Fruit fly (Drosophila melanogaster): ENCODE measurements around the gene CG33648.

CG33648 gene

dm6 chr2L:14508710-14509109 lies 15.4 kb upstream of the CG33648 start:
- TF ChIP-seq CG11504 (tag; optimal IDR thresholded peaks at IDR 0.05) (no peak), CG11398 (GFP tag; optimal IDR thresholded peaks at IDR 0.05) (no peak), CG15514 (GFP tag; optimal IDR thresholded peaks at IDR 0.05) (peak; percentile 39), CG5180 (GFP tag; optimal IDR thresholded peaks at IDR 0.05) (peak; percentile 88), schlank (tag; optimal IDR thresholded peaks at IDR 0.05) (no peak), sens (GFP tag) (peak; percentile 68), Doc2 (GFP tag; IDR thresholded peaks at IDR 0.05) (no peak), Kr (GFP tag; optimal IDR thresholded peaks at IDR 0.05) (peak; percentile 81), CG5245 (GFP tag; optimal IDR thresholded peaks at IDR 0.05) (peak; percentile 53), CG6813 (GFP tag; optimal IDR thresholded peaks at IDR 0.05) (peak; percentile 8), CG4854 (GFP tag; optimal IDR thresholded peaks at IDR 0.05) (no peak), ci (GFP tag; IDR thresholded peaks at IDR 0.05) (peak; percentile 60; the same call in 1 of the 3 replicates), oc (tag; optimal IDR thresholded peaks at IDR 0.05) (peak; percentile 60), CG17829 (tag; optimal IDR thresholded peaks at IDR 0.05) (peak; percentile 11), HLHmδ (GFP tag; optimal IDR thresholded peaks at IDR 0.05) (no peak), Deaf1 (tag; optimal IDR thresholded peaks at IDR 0.05) (peak; percentile 36), chinmo (GFP tag; IDR thresholded peaks at IDR 0.05; ENCODE audit: partially characterized antibody) (no peak), abd-A (tag; optimal IDR thresholded peaks at IDR 0.05) (peak; percentile 14), HmgZ (tag; optimal IDR thresholded peaks at IDR 0.05) (no peak), Vsx1 (GFP tag; optimal IDR thresholded peaks at IDR 0.05) (no peak), en (GFP tag; optimal IDR thresholded peaks at IDR 0.05) (no peak), kni (GFP tag; optimal IDR thresholded peaks at IDR 0.05) (peak; percentile 44), Nf-YC (tag; optimal IDR thresholded peaks at IDR 0.05) (peak; percentile 26), br (optimal IDR thresholded peaks at IDR 0.05) (no peak), CG2129 (GFP tag; IDR thresholded peaks at IDR 0.05; ENCODE audit: partially characterized antibody) (no peak), hb (GFP tag; IDR thresholded peaks at IDR 0.05; ENCODE audit: partially characterized antibody) (no peak), Awh (GFP tag; IDR thresholded peaks at IDR 0.05) (0 out of 2 replicates have a peak, but pooled peaks have one; percentile 30), Med (GFP tag) (peak; percentile 74), sens-2 (GFP tag; IDR thresholded peaks at IDR 0.05) (no peak), CG18262 (tag; optimal IDR thresholded peaks at IDR 0.05) (no peak), lov (optimal IDR thresholded peaks at IDR 0.05) (peak; percentile 47), lov (GFP tag; IDR thresholded peaks at IDR 0.05) (no peak), pros (GFP tag; optimal IDR thresholded peaks at IDR 0.05) (peak; percentile 62), CG7271 (tag; optimal IDR thresholded peaks at IDR 0.05) (no peak), tap (tag; optimal IDR thresholded peaks at IDR 0.05) (no peak), CG13894 (tag; optimal IDR thresholded peaks at IDR 0.05) (peak; percentile 48), Hey (tag; optimal IDR thresholded peaks at IDR 0.05) (peak; percentile 17), fd96Cb (tag; optimal IDR thresholded peaks at IDR 0.05) (no peak), Ravus (GFP tag; IDR thresholded peaks at IDR 0.05) (no peak), ken (GFP tag; IDR thresholded peaks at IDR 0.05) (0 out of 3 replicates have a peak, but pooled peaks have one; percentile 8), mirr (GFP tag; optimal IDR thresholded peaks at IDR 0.05) (peak; percentile 63), nerfin-1 (tag; optimal IDR thresholded peaks at IDR 0.05) (peak; percentile 23), CG8290 (GFP tag; optimal IDR thresholded peaks at IDR 0.05) (no peak), CG8290 (tag; optimal IDR thresholded peaks at IDR 0.05) (peak in 1 of 2 experiments; percentile 9), pnt (GFP tag; optimal IDR thresholded peaks at IDR 0.05) (no peak), CG2199 (GFP tag; IDR thresholded peaks at IDR 0.05) (0 out of 3 replicates have a peak, but pooled peaks have one; percentile 72), z (GFP tag; IDR thresholded peaks at IDR 0.05) (peak; percentile 68; the same call in 1 of the 3 replicates), CG1024 (GFP tag; IDR thresholded peaks at IDR 0.05) (no peak), C15 (GFP tag; IDR thresholded peaks at IDR 0.05) (no peak), Asciz (GFP tag; optimal IDR thresholded peaks at IDR 0.05) (peak; percentile 9), run (tag; optimal IDR thresholded peaks at IDR 0.05) (peak; percentile 19)

Data from whole organism, embryonic.